Worm (Caenorhabditis elegans) whole organism, L2 larva: ENCODE data around the gene srw-97.
A peak's percentile ranks its signal among the peaks of the same experiment; 100 is the strongest.

Experiments used
- C34F6.9 ChIP-seq: fragments of 150-350 bp; optimal IDR thresholded peaks from 2 replicates; lab custom pipeline; 2014; ENCODE audit warnings: missing biosample characterization, missing genetic modification characterization
- F13H6.1 ChIP-seq: sonication (generic microtip); optimal IDR thresholded peaks from 2 replicates; lab custom pipeline; 2016; ENCODE audit warnings: missing genetic modification characterization, missing compliant biosample characterization
- R02D3.7 ChIP-seq: fragments of 150-350 bp; optimal IDR thresholded peaks from 2 replicates; lab custom pipeline; 2014; ENCODE audit warnings: missing biosample characterization, missing genetic modification characterization
- ZK546.5 ChIP-seq: sonication (generic microtip); optimal IDR thresholded peaks from 2 replicates; lab custom pipeline; 2017; ENCODE audit warnings: missing biosample characterization, missing genetic modification characterization
- alr-1 ChIP-seq: fragments of 150-350 bp; optimal IDR thresholded peaks from 2 replicates; lab custom pipeline; 2014; ENCODE audit warnings: missing biosample characterization, missing genetic modification characterization
- ama-1 ChIP-seq: fragments of 150-350 bp; optimal IDR thresholded peaks from 2 replicates; lab custom pipeline; 2018; ENCODE audit warnings: inconsistent platforms
- ceh-16 ChIP-seq: fragments of 150-350 bp; optimal IDR thresholded peaks from 2 replicates; lab custom pipeline; 2014; ENCODE audit warnings: missing biosample characterization, missing genetic modification characterization
- crh-2 ChIP-seq: sonication (generic microtip); optimal IDR thresholded peaks from 2 replicates; lab custom pipeline; 2017; ENCODE audit warnings: missing biosample characterization, missing genetic modification characterization
- elt-3 ChIP-seq: sonication (generic microtip); optimal IDR thresholded peaks from 2 replicates; lab custom pipeline; 2017; ENCODE audit warnings: missing biosample characterization, missing genetic modification characterization
- fos-1 ChIP-seq: fragments of 150-350 bp; optimal IDR thresholded peaks from 2 replicates; lab custom pipeline; 2014; ENCODE audit warnings: missing biosample characterization, missing genetic modification characterization
- lin-39 ChIP-seq: fragments of 150-350 bp; optimal IDR thresholded peaks from 2 replicates; lab custom pipeline; 2014; ENCODE audit warnings: missing biosample characterization, missing genetic modification reagents, missing genetic modification characterization
- mbf-1 ChIP-seq: sonication (generic microtip); optimal IDR thresholded peaks from 2 replicates; lab custom pipeline; 2017; ENCODE audit warnings: missing biosample characterization, missing genetic modification characterization
- mdl-1 ChIP-seq, 2 experiments: fragments of 150-350 bp in 1 of 2; sonication (generic microtip) in 1 of 2; optimal IDR thresholded peaks; 2 replicates each; lab custom pipeline; 2017; ENCODE audit warnings: missing biosample characterization in 2 of 2, missing genetic modification characterization in 2 of 2
- nhr-10 ChIP-seq: sonication (generic microtip); optimal IDR thresholded peaks from 2 replicates; lab custom pipeline; 2017; ENCODE audit warnings: missing biosample characterization, missing genetic modification characterization
- nhr-11 ChIP-seq: fragments of 150-350 bp; optimal IDR thresholded peaks from 2 replicates; lab custom pipeline; 2014; ENCODE audit warnings: missing biosample characterization, missing genetic modification characterization
- nhr-12 ChIP-seq: fragments of 150-350 bp; optimal IDR thresholded peaks from 2 replicates; lab custom pipeline; 2014; ENCODE audit warnings: missing biosample characterization, missing genetic modification characterization
- nhr-129 ChIP-seq: fragments of 150-350 bp; optimal IDR thresholded peaks from 2 replicates; lab custom pipeline; 2014; ENCODE audit warnings: missing biosample characterization, missing genetic modification characterization
- nhr-21 ChIP-seq: fragments of 150-350 bp; optimal IDR thresholded peaks from 2 replicates; lab custom pipeline; 2014; ENCODE audit warnings: missing biosample characterization, missing genetic modification characterization
- nhr-23 ChIP-seq: fragments of 150-350 bp; optimal IDR thresholded peaks from 2 replicates; lab custom pipeline; 2014; ENCODE audit warnings: missing biosample characterization, missing genetic modification reagents, missing genetic modification characterization
- nhr-237 ChIP-seq: fragments of 150-350 bp; optimal IDR thresholded peaks from 2 replicates; lab custom pipeline; 2014; ENCODE audit warnings: missing biosample characterization, missing genetic modification characterization
- nhr-25 ChIP-seq: fragments of 150-350 bp; sonication (generic microtip); optimal IDR thresholded peaks from 3 replicates; lab custom pipeline; 2014; ENCODE audit warnings: missing biosample characterization, missing genetic modification characterization
- nhr-6 ChIP-seq: fragments of 150-350 bp; optimal IDR thresholded peaks from 2 replicates; lab custom pipeline; 2014; ENCODE audit warnings: missing biosample characterization, missing genetic modification characterization
- nhr-77 ChIP-seq: fragments of 150-350 bp; optimal IDR thresholded peaks from 2 replicates; lab custom pipeline; 2014; ENCODE audit warnings: missing biosample characterization, missing genetic modification characterization
- peb-1 ChIP-seq: fragments of 150-350 bp; optimal IDR thresholded peaks from 2 replicates; lab custom pipeline; 2014; ENCODE audit warnings: missing biosample characterization, missing genetic modification characterization
- skn-1 ChIP-seq: sonication (generic microtip); optimal IDR thresholded peaks from 2 replicates; lab custom pipeline; 2017; ENCODE audit warnings: missing biosample characterization, missing genetic modification characterization
- sma-3 ChIP-seq: sonication (generic microtip); optimal IDR thresholded peaks from 2 replicates; lab custom pipeline; 2016; ENCODE audit warnings: missing genetic modification reagents, missing genetic modification characterization, missing compliant biosample characterization
- sma-9 ChIP-seq, 2 experiments: fragments of 150-350 bp in 1 of 2; sonication (generic microtip) in 1 of 2; optimal IDR thresholded peaks; 2 replicates each; lab custom pipeline; 2014 to 2016; ENCODE audit warnings: missing genetic modification characterization in 2 of 2, mild to moderate bottlenecking in 1 of 2, missing biosample characterization in 1 of 2, missing compliant biosample characterization in 1 of 2, missing genetic modification reagents in 1 of 2, moderate library complexity in 1 of 2
- snpc-4 ChIP-seq: fragments of 150-350 bp; optimal IDR thresholded peaks from 2 replicates; lab custom pipeline; 2014; ENCODE audit warnings: missing biosample characterization, missing genetic modification characterization
- unc-55 ChIP-seq: fragments of 150-350 bp; sonication (generic microtip); optimal IDR thresholded peaks from 3 replicates; lab custom pipeline; 2014; ENCODE audit warnings: missing biosample characterization, missing genetic modification reagents, missing genetic modification characterization
- unc-62 ChIP-seq: fragments of 150-350 bp; optimal IDR thresholded peaks from 2 replicates; lab custom pipeline; 2014; ENCODE audit warnings: missing biosample characterization, missing genetic modification reagents, missing genetic modification characterization
- ztf-1 ChIP-seq: fragments of 200-800 bp; sonication (Bioruptor generic); conservative IDR thresholded peaks from 2 replicates; pipeline ENCODE4 v1.3.6; 2022; ENCODE audit warnings: missing genetic modification characterization, missing compliant biosample characterization
- ztf-4 ChIP-seq: fragments of 150-350 bp; optimal IDR thresholded peaks from 2 replicates; lab custom pipeline; 2014; ENCODE audit warnings: missing biosample characterization, missing genetic modification characterization

Gene srw-97

DNA sequence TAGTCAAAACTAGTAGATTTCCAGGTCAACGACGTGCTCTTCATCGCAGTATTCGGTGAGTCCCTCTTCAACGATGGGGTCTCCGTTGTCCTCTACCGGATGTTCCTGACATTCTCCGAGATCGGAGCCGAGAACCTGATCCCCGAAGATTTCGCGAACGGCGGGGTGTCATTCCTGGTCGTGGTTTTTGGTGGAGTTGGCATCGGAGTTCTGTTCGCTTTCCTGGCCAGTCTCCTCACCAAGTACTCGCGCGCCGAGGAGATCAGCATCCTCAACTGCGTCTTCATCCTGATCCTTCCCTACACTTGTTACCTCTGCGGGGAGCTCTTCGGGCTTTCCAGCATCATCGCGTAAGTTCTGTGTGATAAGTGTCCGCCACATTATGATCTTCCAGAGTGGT is 3.9 kb upstream of the srw-97 start:
- TF ChIP-seq elt-3 (tag; lab: Kevin White, UChicago) (no peak), C34F6.9 (tag; lab: Kevin White, UChicago) (no peak), alr-1 (tag; lab: Kevin White, UChicago) (no peak), skn-1 (tag; lab: Kevin White, UChicago) (no peak)

DNA sequence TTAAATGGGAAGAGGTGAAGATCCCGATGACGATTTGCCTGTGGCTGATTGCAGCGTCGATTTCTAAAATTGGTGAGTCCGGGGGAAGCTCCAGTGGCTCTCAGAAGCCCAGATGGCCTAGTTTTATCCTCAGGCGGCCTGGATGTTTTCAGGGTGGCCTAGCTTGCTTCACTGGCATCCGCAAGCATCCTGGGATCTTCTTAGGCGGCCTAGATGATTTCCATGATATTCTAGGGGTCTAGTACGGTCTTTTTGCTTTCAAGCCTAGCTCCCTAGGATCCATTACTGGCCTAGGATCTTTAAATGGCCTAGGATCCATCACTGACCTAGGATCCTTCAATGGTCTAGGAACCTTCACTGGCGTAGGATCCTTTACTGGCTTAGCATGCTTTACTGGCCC is 2.2 kb upstream of the srw-97 start:
- TF ChIP-seq sma-3 (GFP tag; lab: Kevin White, UChicago) (no peak), nhr-11 (tag; lab: Kevin White, UChicago) (no peak), nhr-10 (tag; lab: Kevin White, UChicago) (no peak), ZK546.5 (tag; lab: Kevin White, UChicago) (no peak), ceh-16 (tag; lab: Kevin White, UChicago) (no peak), C34F6.9 (tag; lab: Kevin White, UChicago) (no peak), unc-62 (GFP tag; lab: Kevin White, UChicago) (no peak), nhr-23 (no peak), mbf-1 (tag; lab: Kevin White, UChicago) (no peak)

DNA sequence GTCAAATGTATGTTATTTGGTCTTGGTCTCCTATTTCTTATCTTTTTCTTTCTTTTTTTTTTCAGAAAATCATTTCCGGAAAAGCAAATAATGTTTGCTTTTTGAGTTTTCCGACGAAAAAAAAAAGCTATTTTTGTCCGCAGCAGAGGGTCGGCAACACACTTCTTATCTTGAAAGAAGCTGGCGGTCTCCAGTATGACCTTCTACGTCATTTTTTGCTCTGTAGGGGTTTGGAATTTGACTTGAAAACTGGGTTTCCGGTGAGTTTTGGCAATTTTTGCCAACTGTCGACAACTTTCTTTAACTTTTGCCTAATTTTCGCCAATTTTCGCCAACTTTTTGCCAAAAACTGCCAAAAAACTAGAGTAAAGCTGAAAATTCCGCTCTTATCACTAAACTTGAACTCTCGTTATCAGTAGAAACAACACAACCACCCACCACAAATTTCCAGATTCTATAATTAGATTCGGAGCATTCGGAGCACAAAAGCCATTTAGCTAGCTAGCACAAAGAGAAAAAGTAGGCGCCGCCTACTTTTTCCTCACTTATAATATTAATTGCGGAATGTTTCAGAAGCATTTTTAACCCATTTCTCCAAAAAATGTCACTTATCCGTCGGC is 1.6 kb upstream of the srw-97 start, which contains the start of gene nhx-6:
TSS of gene nhx-6 (plus strand) at position 570 of the 620 bp plus-strand sequence.
- no peak for TF ChIP-seq lin-39
- peak; percentile 9 for TF ChIP-seq nhr-23
- TF ChIP-seq snpc-4 (tag; lab: Kevin White, UChicago): no peak
- TF ChIP-seq ceh-16 (tag; lab: Kevin White, UChicago): no peak
- TF ChIP-seq, all 48 proteins: peak for 1

DNA sequence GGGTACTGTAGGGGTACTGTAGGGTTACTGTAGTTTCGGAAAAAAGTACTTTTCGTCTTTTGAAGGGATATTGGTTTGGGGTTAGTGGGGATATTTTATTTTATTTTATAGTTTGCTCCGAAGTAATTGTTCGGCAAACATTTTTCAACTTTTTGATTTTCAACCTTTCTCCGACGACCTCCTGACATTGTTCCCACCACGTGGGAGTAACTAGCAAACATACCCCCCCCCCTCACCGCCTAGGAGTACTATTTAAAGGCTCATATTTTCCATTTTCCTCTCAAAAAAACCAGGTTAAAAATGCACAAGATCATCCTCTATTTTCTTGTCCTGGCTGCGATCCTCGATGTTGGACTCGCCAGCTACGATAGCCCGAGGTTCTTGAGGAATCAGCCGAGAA is 2.8 kb downstream of the srw-97 start, which contains the start of gene srlf-29:
TSS of gene srlf-29 (plus strand) at position 301 of the 400 bp plus-strand sequence.
- TF ChIP-seq unc-62 (GFP tag; lab: Kevin White, UChicago) (no peak), elt-3 (tag; lab: Kevin White, UChicago) (no peak), nhr-6 (tag; lab: Kevin White, UChicago) (no peak), ZK546.5 (tag; lab: Kevin White, UChicago) (no peak), peb-1 (tag; lab: Kevin White, UChicago) (no peak), mdl-1 (tag; optimal IDR thresholded peaks at IDR 0.05; lab: Kevin White, UChicago) (no peak), nhr-11 (tag; lab: Kevin White, UChicago) (no peak), ztf-4 (tag; lab: Kevin White, UChicago) (no peak), nhr-23 (no peak), nhr-12 (tag; lab: Kevin White, UChicago) (no peak), lin-39 (no peak), ztf-1 (GFP tag; lab: Robert Waterston, UW) (no peak)

DNA sequence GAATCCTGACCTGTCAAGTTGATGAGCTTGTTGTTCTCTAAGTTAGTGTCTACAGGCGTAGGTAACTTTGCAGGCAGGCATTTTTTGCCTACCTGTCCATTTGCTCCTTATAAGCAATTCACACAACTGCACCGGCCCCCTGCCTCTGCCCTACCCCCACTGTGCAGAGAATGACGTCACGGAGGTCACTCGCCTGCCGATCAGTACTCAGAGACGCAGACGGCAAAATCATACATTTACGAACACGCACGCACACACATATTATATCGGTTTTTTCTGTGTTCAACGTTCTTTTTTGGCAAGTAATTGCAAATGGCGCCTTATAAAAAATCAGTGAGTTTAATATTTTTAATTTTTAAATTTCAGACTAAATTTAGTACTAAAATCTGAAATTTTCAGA is 5.3 kb downstream of the srw-97 start, which contains the start of gene duxl-1:
TSS of gene duxl-1 (plus strand) at position 184 of the 400 bp plus-strand sequence.
- no peak for TF ChIP-seq peb-1 (tag; lab: Kevin White, UChicago)
- TF ChIP-seq C34F6.9 (tag; lab: Kevin White, UChicago): no peak
- TF ChIP-seq fos-1: peak; percentile 49
- TF ChIP-seq mdl-1 (tag; optimal IDR thresholded peaks at IDR 0.05; lab: Kevin White, UChicago): no peak
- no peak for TF ChIP-seq nhr-77 (tag; lab: Kevin White, UChicago)
- TF ChIP-seq elt-3 (tag; lab: Kevin White, UChicago): no peak
- no peak for TF ChIP-seq nhr-23
- no peak for TF ChIP-seq crh-2 (tag; lab: Kevin White, UChicago)
- no peak for TF ChIP-seq nhr-21 (tag; lab: Kevin White, UChicago)
- no peak for TF ChIP-seq ztf-1 (GFP tag; lab: Robert Waterston, UW)
- TF ChIP-seq unc-55: peak; percentile 24
- TF ChIP-seq ZK546.5 (tag; lab: Kevin White, UChicago): no peak
- TF ChIP-seq F13H6.1 (tag; lab: Kevin White, UChicago): peak; percentile 74
- TF ChIP-seq nhr-11 (tag; lab: Kevin White, UChicago): no peak
- TF ChIP-seq ama-1 (lab: Kevin White, UChicago): no peak
- peak; percentile 11 for TF ChIP-seq nhr-129
- no peak for TF ChIP-seq R02D3.7 (tag; lab: Kevin White, UChicago)
- no peak for TF ChIP-seq nhr-237 (tag; lab: Kevin White, UChicago)
- TF ChIP-seq mbf-1 (tag; lab: Kevin White, UChicago): no peak
- no peak for TF ChIP-seq nhr-25 (tag; lab: Kevin White, UChicago)
- peak; percentile 52 for TF ChIP-seq sma-9 (GFP tag; optimal IDR thresholded peaks at IDR 0.05; lab: Kevin White, UChicago)
- no peak for TF ChIP-seq sma-9 (tag; optimal IDR thresholded peaks at IDR 0.05; lab: Kevin White, UChicago)
